Worm (Caenorhabditis elegans): Measurements from ENCODE around the gene lips-5.

- TF ChIP-seq W03F9.2 (tag; optimal IDR thresholded peaks at IDR 0.05) (no peak), him-1 (tag; optimal IDR thresholded peaks at IDR 0.05) (no peak), dao-5 (tag; optimal IDR thresholded peaks at IDR 0.05) (no peak)
These were observed 3.8 kb downstream of the lips-5 start for ce11 chrIV:11769769-11770168.

Measured in whole organism, L4/young adult.